Fruit fly (Drosophila melanogaster) whole organism: Measurements from ENCODE around the gene Plc21C.

Source experiments
- CG8478 ChIP-seq: fragments of >200 bp; optimal IDR thresholded peaks from 2 replicates; lab custom pipeline; 2018; ENCODE audit warnings: inconsistent platforms
- Dll ChIP-seq: fragments of >200 bp; optimal IDR thresholded peaks from 2 replicates; lab custom pipeline; 2017
- EcR ChIP-seq, 2 experiments: fragments of >200 bp; optimal IDR thresholded peaks; 2 replicates each; lab custom pipeline; 2017; ENCODE audit warnings: missing biosample characterization in 2 of 2, missing genetic modification characterization in 2 of 2, missing genetic modification reagents in 2 of 2
- pan ChIP-seq: fragments of >200 bp; optimal IDR thresholded peaks from 2 replicates; lab custom pipeline; 2017
- psq ChIP-seq: fragments of >200 bp; optimal IDR thresholded peaks from 2 replicates; lab custom pipeline; 2017
- usp ChIP-seq: fragments of >200 bp; optimal IDR thresholded peaks from 2 replicates; lab custom pipeline; 2017; ENCODE audit warnings: missing biosample characterization, missing genetic modification characterization, mixed read lengths

DNA sequence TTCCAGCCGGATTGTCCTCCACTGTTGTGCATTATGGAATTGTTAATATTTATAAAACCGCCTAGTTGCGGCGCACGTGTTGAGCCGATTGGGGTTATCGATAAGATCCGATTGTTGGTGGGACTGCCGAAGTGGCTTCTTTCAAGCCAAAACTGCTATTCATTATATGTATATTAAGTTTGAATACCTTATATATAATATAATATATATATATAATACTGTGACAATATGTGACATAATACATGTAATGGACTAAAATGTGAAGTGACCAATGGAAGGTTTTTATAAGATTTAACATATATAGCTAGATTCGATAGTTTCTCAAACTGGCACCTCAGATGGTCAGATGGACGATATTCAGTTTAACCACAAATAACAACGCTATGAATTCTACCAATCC, 32.1 kb upstream of the Plc21C start, which contains the start of the genes mbm and CG11555:
- TF ChIP-seq usp (GFP tag; lab: Kevin White, UChicago) (no peak), EcR (GFP tag; optimal IDR thresholded peaks at IDR 0.05; lab: Kevin White, UChicago) (no peak), pan (lab: Kevin White, UChicago) (no peak), CG8478 (lab: Kevin White, UChicago) (no peak), psq (no peak), Dll (lab: Kevin White, UChicago) (no peak)
